Fruit fly (Drosophila melanogaster) whole organism, pupa: ENCODE measurements around the gene alpha-Est8.

ENCODE experiments used
- CG14655 ChIP-seq: fragments of 200-800 bp; sonication (Bioruptor generic); optimal IDR thresholded peaks from 3 replicates; lab custom pipeline; 2017; ENCODE audit warnings: mild to moderate bottlenecking, missing biosample characterization, missing genetic modification reagents, missing genetic modification characterization
- rn ChIP-seq: fragments of 200-800 bp; sonication (Bioruptor generic); IDR thresholded peaks from 2 replicates; pipeline ENCODE4 v1.3.6; 2022; ENCODE audit warnings: missing biosample characterization, missing genetic modification characterization

dm6 chr3R:7515599-7516069 lies at the start of gene alpha-Est8:
- TF ChIP-seq rn (GFP tag; lab: Robert Waterston, UW) (no peak), CG14655 (GFP tag; lab: Kevin White, UChicago) (no peak)
